Fruit fly (Drosophila melanogaster) whole organism, embryonic: ENCODE results near the gene Crz.

ENCODE experiments used
- Antp ChIP-seq: fragments of 200-800 bp; sonication (Bioruptor generic); optimal IDR thresholded peaks from 3 replicates; lab custom pipeline; 2016; ENCODE audit warnings: missing biosample characterization, missing genetic modification characterization
- CG10209 ChIP-seq: fragments of 200-800 bp; sonication (Bioruptor generic); optimal IDR thresholded peaks from 3 replicates; lab custom pipeline; 2017; ENCODE audit warnings: missing biosample characterization, mild to moderate bottlenecking, missing genetic modification characterization, missing genetic modification reagents
- CG10321 ChIP-seq: fragments of 200-800 bp; sonication (Bioruptor generic); IDR thresholded peaks from 2 replicates; pipeline ENCODE4 v1.3.6; 2022; ENCODE audit warnings: missing biosample characterization, missing genetic modification characterization
- CG10431 ChIP-seq: fragments of 200-800 bp; sonication (Bioruptor generic); optimal IDR thresholded peaks from 3 replicates; lab custom pipeline; 2018; ENCODE audit warnings: missing biosample characterization, mild to moderate bottlenecking, missing genetic modification characterization
- CG10543 ChIP-seq: fragments of 200-800 bp; sonication (Bioruptor generic); optimal IDR thresholded peaks from 3 replicates; lab custom pipeline; 2017; ENCODE audit warnings: missing biosample characterization, mild to moderate bottlenecking, missing genetic modification characterization, moderate library complexity
- CG10959 ChIP-seq: fragments of 200-800 bp; sonication (Bioruptor generic); IDR thresholded peaks from 2 replicates; pipeline ENCODE4 v1.3.6; 2022; ENCODE audit warnings: missing biosample characterization, missing genetic modification characterization
- CG11093 ChIP-seq: fragments of 200-800 bp; sonication (Bioruptor generic); IDR thresholded peaks from 3 replicates; pipeline ENCODE4 v1.3.6; 2022; ENCODE audit warnings: missing biosample characterization, missing genetic modification characterization
- CG12391 ChIP-seq: fragments of 200-800 bp; sonication (Bioruptor generic); optimal IDR thresholded peaks from 3 replicates; lab custom pipeline; 2018; ENCODE audit warnings: missing biosample characterization, mild to moderate bottlenecking, missing genetic modification characterization, moderate library complexity
- CG13123 ChIP-seq: fragments of 200-800 bp; sonication (Bioruptor generic); optimal IDR thresholded peaks from 2 replicates; lab custom pipeline; 2016; ENCODE audit warnings: missing biosample characterization, missing genetic modification characterization
- CG14441 ChIP-seq: fragments of 200-800 bp; sonication (Bioruptor generic); IDR thresholded peaks from 2 replicates; pipeline ENCODE4 v1.3.6; 2022; ENCODE audit warnings: missing biosample characterization, missing genetic modification characterization
- CG1647 ChIP-seq: fragments of 200-800 bp; sonication (Bioruptor generic); optimal IDR thresholded peaks from 3 replicates; lab custom pipeline; 2016; ENCODE audit warnings: missing biosample characterization, missing genetic modification characterization
- CG16813 ChIP-seq: fragments of 200-800 bp; sonication (Bioruptor generic); IDR thresholded peaks from 3 replicates; pipeline ENCODE4 v1.3.6; 2022; ENCODE audit warnings: missing biosample characterization, missing genetic modification characterization; ENCODE audit not compliant: partially characterized antibody
- CG18599 ChIP-seq: fragments of 200-800 bp; sonication (Bioruptor generic); optimal IDR thresholded peaks from 3 replicates; lab custom pipeline; 2017; ENCODE audit warnings: missing biosample characterization, missing genetic modification characterization, mild to moderate bottlenecking, moderate library complexity, missing genetic modification reagents
- CG18619 ChIP-seq: fragments of 200-800 bp; sonication (Bioruptor generic); optimal IDR thresholded peaks from 3 replicates; lab custom pipeline; 2017; ENCODE audit warnings: missing biosample characterization, mild to moderate bottlenecking, missing genetic modification characterization
- CG2202 ChIP-seq: fragments of 200-800 bp; sonication (Bioruptor generic); optimal IDR thresholded peaks from 2 replicates; lab custom pipeline; 2018; ENCODE audit warnings: missing biosample characterization, mild to moderate bottlenecking, missing genetic modification characterization
- CG31441 ChIP-seq: fragments of 200-800 bp; sonication (Bioruptor generic); IDR thresholded peaks from 2 replicates; pipeline ENCODE4 v1.3.6; 2022; ENCODE audit warnings: missing biosample characterization, missing genetic modification characterization
- CG32767 ChIP-seq: fragments of 200-800 bp; sonication (Bioruptor generic); IDR thresholded peaks from 2 replicates; pipeline ENCODE4 v1.3.6; 2022; ENCODE audit warnings: missing biosample characterization, missing genetic modification characterization
- CG3995 ChIP-seq: fragments of 200-800 bp; sonication (Bioruptor generic); optimal IDR thresholded peaks from 3 replicates; lab custom pipeline; 2016; ENCODE audit warnings: missing biosample characterization, missing genetic modification characterization
- CG4360 ChIP-seq: fragments of 200-800 bp; sonication (Bioruptor generic); IDR thresholded peaks from 2 replicates; pipeline ENCODE4 v1.3.6; 2022; ENCODE audit warnings: missing biosample characterization, missing genetic modification characterization
- CG4424 ChIP-seq: fragments of 200-800 bp; sonication (Bioruptor generic); optimal IDR thresholded peaks from 3 replicates; lab custom pipeline; 2016; ENCODE audit warnings: missing biosample characterization, missing genetic modification characterization
- CG9215 ChIP-seq: fragments of 200-800 bp; sonication (Bioruptor generic); IDR thresholded peaks from 2 replicates; pipeline ENCODE4 v1.3.6; 2022; ENCODE audit warnings: missing biosample characterization, missing genetic modification characterization
- CG9437 ChIP-seq: fragments of 200-800 bp; sonication (Bioruptor generic); optimal IDR thresholded peaks from 2 replicates; lab custom pipeline; 2018; ENCODE audit warnings: missing biosample characterization, mild to moderate bottlenecking, missing genetic modification characterization
- CrebB ChIP-seq: fragments of 200-800 bp; sonication (Bioruptor generic); optimal IDR thresholded peaks from 3 replicates; lab custom pipeline; 2018; ENCODE audit warnings: missing biosample characterization, mild to moderate bottlenecking, missing genetic modification characterization
- Dad ChIP-seq: fragments of 200-800 bp; sonication (Bioruptor generic); optimal IDR thresholded peaks from 3 replicates; lab custom pipeline; 2016; ENCODE audit warnings: missing biosample characterization, missing genetic modification characterization
- Hand ChIP-seq: fragments of 200-800 bp; sonication (Bioruptor generic); optimal IDR thresholded peaks from 2 replicates; lab custom pipeline; 2017; ENCODE audit warnings: mild to moderate bottlenecking, missing biosample characterization, missing genetic modification reagents, missing genetic modification characterization
- Lpt ChIP-seq: fragments of >200 bp; optimal IDR thresholded peaks from 2 replicates; lab custom pipeline; 2018; ENCODE audit warnings: missing biosample characterization, missing genetic modification characterization
- Mad ChIP-seq: fragments of 200-800 bp; sonication (Bioruptor generic); optimal IDR thresholded peaks from 2 replicates; lab custom pipeline; 2016; ENCODE audit warnings: missing biosample characterization, missing genetic modification characterization
- Med ChIP-seq: fragments of 200-800 bp; sonication (Bioruptor generic); peaks from one replicate; lab custom pipeline; 2016; ENCODE audit warnings: missing biosample characterization, missing genetic modification characterization, mild to moderate bottlenecking, inconsistent platforms, moderate library complexity
- Mrtf ChIP-seq: fragments of 200-800 bp; sonication (Bioruptor generic); IDR thresholded peaks from 3 replicates; pipeline ENCODE4 v1.3.6; 2022; ENCODE audit warnings: missing biosample characterization, missing genetic modification characterization
- NFAT ChIP-seq: fragments of 200-800 bp; sonication (Bioruptor generic); IDR thresholded peaks from 2 replicates; pipeline ENCODE4 v1.3.6; 2022; ENCODE audit warnings: missing biosample characterization, missing genetic modification characterization
- Oli ChIP-seq: fragments of 200-800 bp; sonication (Bioruptor generic); optimal IDR thresholded peaks from 2 replicates; lab custom pipeline; 2018; ENCODE audit warnings: missing biosample characterization, mild to moderate bottlenecking, missing genetic modification characterization, moderate library complexity
- Poxn ChIP-seq: fragments of 200-800 bp; sonication (Bioruptor generic); IDR thresholded peaks from 2 replicates; pipeline ENCODE4 v1.3.6; 2022; ENCODE audit warnings: missing biosample characterization, missing genetic modification characterization
- Sox100B ChIP-seq: fragments of 200-800 bp; sonication (Bioruptor generic); optimal IDR thresholded peaks from 3 replicates; lab custom pipeline; 2018; ENCODE audit warnings: missing biosample characterization, mild to moderate bottlenecking, missing genetic modification characterization
- Sry-δ ChIP-seq: fragments of 200-800 bp; sonication (Bioruptor generic); optimal IDR thresholded peaks from 2 replicates; lab custom pipeline; 2016; ENCODE audit warnings: missing biosample characterization, missing genetic modification characterization
- Xrp1 ChIP-seq: fragments of 200-800 bp; sonication (Bioruptor generic); IDR thresholded peaks from 2 replicates; pipeline ENCODE4 v1.3.6; 2022; ENCODE audit warnings: missing biosample characterization, missing genetic modification characterization
- cg ChIP-seq: fragments of 200-800 bp; sonication (Bioruptor generic); optimal IDR thresholded peaks from 3 replicates; lab custom pipeline; 2019; ENCODE audit warnings: missing biosample characterization, mild to moderate bottlenecking, missing genetic modification characterization, moderate library complexity
- danr ChIP-seq: fragments of 200-800 bp; sonication (Bioruptor generic); IDR thresholded peaks from 2 replicates; pipeline ENCODE4 v1.3.6; 2022; ENCODE audit warnings: missing biosample characterization, missing genetic modification characterization
- dimm ChIP-seq: fragments of 200-800 bp; sonication (Bioruptor generic); IDR thresholded peaks from 2 replicates; pipeline ENCODE4 v1.3.6; 2022; ENCODE audit warnings: missing biosample characterization, missing genetic modification characterization
- her ChIP-seq: fragments of 200-800 bp; sonication (Bioruptor generic); optimal IDR thresholded peaks from 2 replicates; lab custom pipeline; 2016; ENCODE audit warnings: missing biosample characterization, missing genetic modification characterization
- jigr1 ChIP-seq: fragments of 200-800 bp; sonication (Bioruptor generic); IDR thresholded peaks from 3 replicates; pipeline ENCODE4 v1.3.6; 2022; ENCODE audit warnings: missing biosample characterization, missing genetic modification characterization
- kay ChIP-seq: fragments of 200-800 bp; sonication (Bioruptor generic); optimal IDR thresholded peaks from 2 replicates; lab custom pipeline; 2016; ENCODE audit warnings: missing biosample characterization, missing genetic modification characterization
- lbe ChIP-seq: fragments of 200-800 bp; sonication (Bioruptor generic); optimal IDR thresholded peaks from 2 replicates; lab custom pipeline; 2016; ENCODE audit warnings: missing biosample characterization, mild to moderate bottlenecking, missing genetic modification characterization
- lilli ChIP-seq: fragments of 200-800 bp; sonication (Bioruptor generic); optimal IDR thresholded peaks from 3 replicates; lab custom pipeline; 2016; ENCODE audit warnings: missing biosample characterization, missing genetic modification characterization
- lola ChIP-seq, 3 experiments: fragments of >200 bp in 2 of 3; fragments of 200-800 bp in 1 of 3; sonication (Bioruptor generic) in 1 of 3; optimal IDR thresholded peaks; 2 replicates each; lab custom pipeline; 2017 to 2019; ENCODE audit warnings: missing biosample characterization in 3 of 3, missing genetic modification characterization in 3 of 3, mild to moderate bottlenecking in 1 of 3, moderate library complexity in 1 of 3
- row ChIP-seq: fragments of 200-800 bp; sonication (Bioruptor generic); IDR thresholded peaks from 3 replicates; pipeline ENCODE4 v1.3.6; 2022; ENCODE audit warnings: missing biosample characterization, missing genetic modification characterization
- salm ChIP-seq: fragments of 200-800 bp; sonication (Bioruptor generic); optimal IDR thresholded peaks from 2 replicates; lab custom pipeline; 2018; ENCODE audit warnings: missing biosample characterization, mild to moderate bottlenecking, missing genetic modification characterization
- sens-2 ChIP-seq: fragments of 200-800 bp; sonication (Bioruptor generic); IDR thresholded peaks from 2 replicates; pipeline ENCODE4 v1.3.6; 2022; ENCODE audit warnings: missing biosample characterization, missing genetic modification characterization
- seq ChIP-seq: fragments of 200-800 bp; sonication (Bioruptor generic); IDR thresholded peaks from 2 replicates; pipeline ENCODE4 v1.3.6; 2022; ENCODE audit warnings: missing biosample characterization, missing genetic modification characterization
- tin ChIP-seq: fragments of 200-800 bp; sonication (Bioruptor generic); optimal IDR thresholded peaks from 3 replicates; lab custom pipeline; 2016; ENCODE audit warnings: missing biosample characterization, missing genetic modification characterization
- zen2 ChIP-seq: fragments of 200-800 bp; sonication (Bioruptor generic); IDR thresholded peaks from 3 replicates; pipeline ENCODE4 v1.3.6; 2022; ENCODE audit warnings: missing biosample characterization, missing genetic modification characterization; ENCODE audit not compliant: partially characterized antibody

Gene Crz

DNA sequence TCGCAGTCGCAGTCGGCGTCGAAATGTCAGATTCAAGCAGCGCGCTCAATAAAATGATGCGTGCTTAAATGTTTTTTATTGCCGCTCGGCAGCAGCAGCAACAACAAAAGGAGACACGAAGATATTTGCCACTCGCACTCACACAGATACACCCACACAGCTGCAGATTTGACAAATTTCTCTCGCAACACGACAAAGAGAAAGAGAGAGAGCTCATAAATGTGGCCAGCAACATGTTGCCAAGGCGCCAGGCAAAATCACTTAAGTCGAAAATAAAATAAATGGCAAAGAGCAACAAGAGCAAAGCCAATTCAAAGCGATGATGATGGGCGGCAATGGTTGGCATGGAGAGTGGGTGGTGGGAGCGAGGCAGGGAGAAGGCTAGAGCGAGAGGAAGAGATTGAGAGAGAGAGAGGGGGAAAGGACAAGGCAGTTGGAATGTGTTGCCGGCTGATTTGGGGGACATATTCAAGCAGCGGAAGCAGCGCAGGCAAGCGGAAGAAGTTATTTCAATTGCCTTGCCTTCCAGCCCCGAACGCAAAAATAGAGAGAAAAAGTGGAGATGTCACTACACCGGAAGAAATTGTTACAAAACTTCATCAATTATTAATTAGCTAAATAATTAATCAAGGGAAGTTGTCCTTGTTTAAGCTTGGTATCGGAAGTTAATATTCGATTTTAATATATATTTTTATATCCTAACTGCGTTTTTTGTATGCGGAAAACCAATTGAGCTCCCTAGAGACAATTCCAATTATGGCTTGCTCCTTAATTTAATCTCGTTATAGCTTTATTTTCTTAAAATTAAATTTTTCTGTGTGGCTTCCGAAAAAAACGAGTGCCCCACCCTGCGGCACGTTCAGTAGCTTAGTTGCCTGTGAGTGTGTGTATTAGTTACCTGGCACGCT lies 32.4 kb downstream of the Crz start (continued):
- TF ChIP-seq NFAT (GFP tag; lab: Robert Waterston, UW): no peak
- peak; percentile 88 for TF ChIP-seq CG18599 (GFP tag; lab: Kevin White, UChicago)
- no peak for TF ChIP-seq CG10959 (GFP tag; lab: Robert Waterston, UW)
- TF ChIP-seq CG18619 (GFP tag; lab: Kevin White, UChicago): peak; percentile 58
- no peak for TF ChIP-seq danr
- TF ChIP-seq CG13123 (GFP tag; lab: Kevin White, UChicago): peak; percentile 8
- no peak for TF ChIP-seq CG1647 (GFP tag; lab: Kevin White, UChicago)
- TF ChIP-seq CG4424 (GFP tag; lab: Kevin White, UChicago): peak; percentile 64
- TF ChIP-seq sens-2 (GFP tag; lab: Robert Waterston, UW): no peak
- TF ChIP-seq Dad: no peak
- TF ChIP-seq CG10209 (GFP tag; lab: Kevin White, UChicago): peak; percentile 65
- TF ChIP-seq row (GFP tag; lab: Robert Waterston, UW): peak; percentile 56; the same call in 2 of the 3 replicates
- no peak; the same call in 1 of the 2 replicates for TF ChIP-seq CG32767 (GFP tag; lab: Robert Waterston, UW)
- TF ChIP-seq CG10321 (GFP tag; lab: Robert Waterston, UW): no peak
- TF ChIP-seq lilli (GFP tag; lab: Kevin White, UChicago): peak; percentile 61
- peak; percentile 82 for TF ChIP-seq cg (GFP tag; lab: Kevin White, UChicago)
- no peak for TF ChIP-seq her (GFP tag; lab: Kevin White, UChicago)
- TF ChIP-seq CG2202 (tag; lab: Kevin White, UChicago): no peak
- 0 out of 3 replicates have a peak, but pooled peaks have one; percentile 12 for TF ChIP-seq Mrtf (GFP tag; lab: Robert Waterston, UW)
- TF ChIP-seq Hand (GFP tag; lab: Kevin White, UChicago): peak; percentile 69
- TF ChIP-seq CG14441 (GFP tag; lab: Robert Waterston, UW): no peak
- no peak for TF ChIP-seq Poxn (GFP tag; lab: Robert Waterston, UW)
- peak; percentile 23 for TF ChIP-seq kay (GFP tag; lab: Kevin White, UChicago)
- TF ChIP-seq tin (GFP tag; lab: Kevin White, UChicago): peak; percentile 48
- TF ChIP-seq CG9215: no peak
- peak; percentile 65 for TF ChIP-seq Xrp1
- TF ChIP-seq CG4360 (GFP tag; lab: Robert Waterston, UW): peak; percentile 82
- no peak for TF ChIP-seq dimm (GFP tag; lab: Robert Waterston, UW)
- TF ChIP-seq Sox100B (GFP tag; lab: Kevin White, UChicago): peak; percentile 49
- peak; percentile 77 for TF ChIP-seq CG31441 (GFP tag; lab: Robert Waterston, UW)
- no peak for TF ChIP-seq lbe (GFP tag; lab: Kevin White, UChicago)
- TF ChIP-seq Oli (tag; lab: Kevin White, UChicago): peak; percentile 68
- peak; percentile 5 for TF ChIP-seq CG9437 (GFP tag; lab: Kevin White, UChicago)
- no peak for TF ChIP-seq CG10431 (GFP tag; lab: Kevin White, UChicago)
- peak; percentile 33 for TF ChIP-seq CG10543 (GFP tag; lab: Kevin White, UChicago)
- no peak for TF ChIP-seq Mad (GFP tag; lab: Kevin White, UChicago)
- no peak for TF ChIP-seq jigr1 (GFP tag; lab: Robert Waterston, UW)
- no peak for TF ChIP-seq CrebB (tag; lab: Kevin White, UChicago)
- TF ChIP-seq Med (GFP tag; lab: Kevin White, UChicago): peak; percentile 80
- peak in 1 of 3 experiments; percentile 14 for TF ChIP-seq lola (GFP tag; optimal IDR thresholded peaks at IDR 0.05; lab: Kevin White, UChicago)
- TF ChIP-seq CG16813 (GFP tag; lab: Robert Waterston, UW): no peak
- peak; percentile 14 for TF ChIP-seq CG3995 (GFP tag; lab: Kevin White, UChicago)
- TF ChIP-seq Antp: no peak
- no peak for TF ChIP-seq Sry-δ (GFP tag; lab: Kevin White, UChicago)
- TF ChIP-seq seq (GFP tag; lab: Robert Waterston, UW): no peak; the same call in 1 of the 2 replicates
- no peak for TF ChIP-seq Lpt
- no peak for TF ChIP-seq salm (tag; lab: Kevin White, UChicago)
- no peak for TF ChIP-seq zen2 (GFP tag; lab: Robert Waterston, UW)
- peak; percentile 65 for TF ChIP-seq CG12391
- no peak for TF ChIP-seq CG11093 (GFP tag; lab: Robert Waterston, UW)
